Worm (Caenorhabditis elegans): Measurements from ENCODE around the gene rcs-1.
A peak's percentile ranks its signal among the peaks of the same experiment; 100 is the strongest.

Gene rcs-1

DNA sequence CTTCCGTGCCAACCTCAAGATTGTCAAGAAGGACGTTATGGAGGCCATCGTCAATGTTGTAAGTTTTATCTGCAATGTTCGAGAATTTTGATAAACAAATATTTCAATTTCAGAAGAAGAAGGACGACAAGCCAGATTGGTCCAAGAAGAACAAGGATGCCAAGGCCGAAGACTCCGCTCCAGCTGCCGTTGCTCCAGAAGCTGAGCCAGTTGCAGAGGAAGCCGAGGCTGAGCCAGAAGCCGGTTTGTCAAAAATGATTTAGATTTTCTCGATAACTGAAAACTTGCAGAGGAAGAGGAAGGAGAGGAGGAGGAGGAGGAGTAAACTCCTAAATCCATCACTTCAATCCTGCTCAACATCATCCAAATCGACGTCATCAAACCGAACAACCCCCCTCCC lies 38.2 kb downstream of the rcs-1 start:
- TF ChIP-seq nhr-25 (tag; optimal IDR thresholded peaks at IDR 0.05; ENCODE audit: borderline replicate concordance, insufficient read depth), result no peak
- TF ChIP-seq ceh-82 (tag; optimal IDR thresholded peaks at IDR 0.05), result no peak
- no peak for TF ChIP-seq mxl-2 (GFP tag; conservative IDR thresholded peaks at IDR 0.05)
- no peak for TF ChIP-seq zfp-3 (GFP tag; conservative IDR thresholded peaks at IDR 0.05)
- peak in 1 of 2 experiments; percentile 46 for TF ChIP-seq unc-62 (GFP tag; optimal IDR thresholded peaks at IDR 0.05 in 1 of 2)
- TF ChIP-seq unc-62 (tag; optimal IDR thresholded peaks at IDR 0.05), result no peak
- TF ChIP-seq set-16 (GFP tag; IDR thresholded peaks at IDR 0.05), result peak; percentile 52; the same call in 1 of the 2 replicates
- TF ChIP-seq aha-1 (tag), result peak; percentile 68
- no peak for TF ChIP-seq T26A8.4 (GFP tag; IDR thresholded peaks at IDR 0.05)

- TF ChIP-seq daf-16 (GFP tag; optimal IDR thresholded peaks at IDR 0.05), result peak in 1 of 2 experiments; percentile 49
- no peak for TF ChIP-seq daf-16 (tag; optimal IDR thresholded peaks at IDR 0.05)
- TF ChIP-seq fos-1 (tag; optimal IDR thresholded peaks at IDR 0.05), result no peak
- no peak for TF ChIP-seq F37D6.2 (tag; optimal IDR thresholded peaks at IDR 0.05)
- TF ChIP-seq ceh-62 (tag; optimal IDR thresholded peaks at IDR 0.05), result no peak
- peak; percentile 39 for TF ChIP-seq hlh-11 (tag; optimal IDR thresholded peaks at IDR 0.05)
- TF ChIP-seq ztf-7 (tag; optimal IDR thresholded peaks at IDR 0.05), result no peak
- no peak for TF ChIP-seq mdt-29 (GFP tag; IDR thresholded peaks at IDR 0.05)
- no peak for TF ChIP-seq tra-1 (GFP tag; IDR thresholded peaks at IDR 0.05)
- TF ChIP-seq Y105C5A.15 (GFP tag; IDR thresholded peaks at IDR 0.05), result no peak
- no peak for TF ChIP-seq madf-9 (GFP tag; conservative IDR thresholded peaks at IDR 0.05)
- TF ChIP-seq nhr-41 (GFP tag; IDR thresholded peaks at IDR 0.05), result no peak
- TF ChIP-seq T20F7.1 (GFP tag; optimal IDR thresholded peaks at IDR 0.05), result no peak
- no peak for TF ChIP-seq mdl-1 (tag; optimal IDR thresholded peaks at IDR 0.05)
- TF ChIP-seq mxl-3 (GFP tag; optimal IDR thresholded peaks at IDR 0.05), result peak; percentile 4
- TF ChIP-seq spr-1 (tag; optimal IDR thresholded peaks at IDR 0.05), result no peak
- TF ChIP-seq aha-1 (tag), result no peak
- no peak for TF ChIP-seq T26A8.4 (GFP tag; IDR thresholded peaks at IDR 0.05)
Observed at ce11 chrX:8789014-8789506, 39.3 kb downstream of the rcs-1 start, which contains the start of gene unc-27. Gene unc-27 (plus strand): TSS chrX:8789456.

- TF ChIP-seq daf-12 (tag; optimal IDR thresholded peaks at IDR 0.05) (no peak), set-16 (GFP tag; IDR thresholded peaks at IDR 0.05) (no peak), saeg-2 (GFP tag; IDR thresholded peaks at IDR 0.05) (no peak), daf-16 (GFP tag; optimal IDR thresholded peaks at IDR 0.05) (peak in 1 of 2 experiments; percentile 92), daf-16 (tag; optimal IDR thresholded peaks at IDR 0.05) (peak; percentile 99), Y75B8A.6 (GFP tag; IDR thresholded peaks at IDR 0.05) (no peak), madf-9 (GFP tag; conservative IDR thresholded peaks at IDR 0.05) (no peak), cey-2 (tag; optimal IDR thresholded peaks at IDR 0.05; ENCODE audit: borderline replicate concordance, insufficient read depth) (no peak), hlh-30 (tag; optimal IDR thresholded peaks at IDR 0.05; ENCODE audit: insufficient read depth) (peak; percentile 13), hlh-11 (tag; optimal IDR thresholded peaks at IDR 0.05) (peak; percentile 50), lin-29 (GFP tag; IDR thresholded peaks at IDR 0.05) (no peak), dve-1 (tag; optimal IDR thresholded peaks at IDR 0.05; ENCODE audit: insufficient read depth) (peak; percentile 11)
Observed at ce11 chrX:8787689-8788222, 40.6 kb downstream of the rcs-1 start.

- TF ChIP-seq nhr-11 (tag; optimal IDR thresholded peaks at IDR 0.05) (peak; percentile 36), zfp-3 (GFP tag; conservative IDR thresholded peaks at IDR 0.05) (no peak), ceh-20 (GFP tag; IDR thresholded peaks at IDR 0.05) (no peak), php-3 (GFP tag; IDR thresholded peaks at IDR 0.05) (no peak), hlh-11 (tag; optimal IDR thresholded peaks at IDR 0.05) (no peak), daf-16 (GFP tag; optimal IDR thresholded peaks at IDR 0.05) (peak in 1 of 2 experiments; percentile 44), daf-16 (tag; optimal IDR thresholded peaks at IDR 0.05) (no peak)
Observed at ce11 chrX:8786687-8787086, 41.7 kb downstream of the rcs-1 start.
